Worm (Caenorhabditis elegans) whole organism, L1 larva: Measurements from ENCODE around the gene C14C6.6.

Experiments used
- F16B12.6 ChIP-seq: fragments of 150-350 bp; optimal IDR thresholded peaks from 2 replicates; lab custom pipeline; 2014; ENCODE audit warnings: missing biosample characterization, missing genetic modification characterization
- ama-1 ChIP-seq: fragments of 150-350 bp; optimal IDR thresholded peaks from 2 replicates; lab custom pipeline; 2014
- ceh-82 ChIP-seq, 3 experiments: fragments of 150-350 bp in 1 of 3; sonication (generic microtip) in 2 of 3; optimal IDR thresholded peaks; 2 replicates each; lab custom pipeline; 2014 to 2017; ENCODE audit warnings: missing biosample characterization in 3 of 3, missing genetic modification characterization in 3 of 3
- ceh-88 ChIP-seq: fragments of 200-800 bp; sonication (Bioruptor generic); IDR thresholded peaks from 2 replicates; pipeline ENCODE4 v1.3.6; 2022; ENCODE audit warnings: missing genetic modification characterization, missing compliant biosample characterization
- ceh-90 ChIP-seq: sonication (generic microtip); optimal IDR thresholded peaks from 2 replicates; lab custom pipeline; 2016; ENCODE audit warnings: missing genetic modification characterization, missing compliant biosample characterization
- ces-1 ChIP-seq: fragments of 150-350 bp; optimal IDR thresholded peaks from 2 replicates; lab custom pipeline; 2014; ENCODE audit warnings: missing biosample characterization, missing genetic modification reagents, missing genetic modification characterization
- dsc-1 ChIP-seq: sonication (generic microtip); optimal IDR thresholded peaks from 2 replicates; lab custom pipeline; 2016; ENCODE audit warnings: mild to moderate bottlenecking, missing genetic modification characterization, missing compliant biosample characterization
- efl-1 ChIP-seq, 4 experiments: fragments of 150-350 bp; optimal IDR thresholded peaks in 3 of 4; peaks in 1 of 4; 1 replicate in 1 of 4; 2 replicates in 3 of 4; lab custom pipeline; 2014; ENCODE audit warnings: missing biosample characterization in 2 of 4, missing genetic modification characterization in 2 of 4, missing genetic modification reagents in 2 of 4
- efl-3 ChIP-seq: fragments of 200-800 bp; sonication (Bioruptor generic); optimal IDR thresholded peaks from 2 replicates; lab custom pipeline; 2018; ENCODE audit warnings: mild to moderate bottlenecking, missing genetic modification characterization, missing compliant biosample characterization
- ets-5 ChIP-seq: fragments of 200-800 bp; sonication (Bioruptor generic); IDR thresholded peaks from 2 replicates; pipeline ENCODE4 v1.3.6; 2022; ENCODE audit warnings: missing genetic modification characterization, missing compliant biosample characterization
- fkh-10 ChIP-seq: sonication (generic microtip); optimal IDR thresholded peaks from 2 replicates; lab custom pipeline; 2017; ENCODE audit warnings: missing biosample characterization, missing genetic modification reagents, missing genetic modification characterization
- fkh-4 ChIP-seq: sonication (generic microtip); optimal IDR thresholded peaks from 2 replicates; lab custom pipeline; 2016; ENCODE audit warnings: missing compliant biosample characterization, missing genetic modification characterization, borderline replicate concordance
- grh-1 ChIP-seq: fragments of 200-800 bp; sonication (Bioruptor generic); IDR thresholded peaks from 2 replicates; pipeline ENCODE4 v1.3.6; 2022; ENCODE audit warnings: missing genetic modification reagents, missing genetic modification characterization, missing compliant biosample characterization
- hlh-4 ChIP-seq: sonication (generic microtip); optimal IDR thresholded peaks from 2 replicates; lab custom pipeline; 2016; ENCODE audit warnings: mild to moderate bottlenecking, missing genetic modification characterization, missing compliant biosample characterization
- hpl-2 ChIP-seq: fragments of 150-350 bp; optimal IDR thresholded peaks from 2 replicates; lab custom pipeline; 2014; ENCODE audit warnings: missing biosample characterization, missing genetic modification reagents, missing genetic modification characterization
- irx-1 ChIP-seq: sonication (generic microtip); optimal IDR thresholded peaks from 2 replicates; lab custom pipeline; 2016; ENCODE audit warnings: missing genetic modification characterization, missing compliant biosample characterization
- isw-1 ChIP-seq: fragments of 200-800 bp; sonication (Bioruptor generic); IDR thresholded peaks from 2 replicates; pipeline ENCODE4 v1.3.6; 2022; ENCODE audit warnings: missing genetic modification characterization, missing compliant biosample characterization
- lin-13 ChIP-seq: fragments of 150-350 bp; optimal IDR thresholded peaks from 2 replicates; lab custom pipeline; 2014; ENCODE audit warnings: missing biosample characterization, missing genetic modification reagents, missing genetic modification characterization
- lin-15B ChIP-seq: fragments of 150-350 bp; sonication (generic microtip); optimal IDR thresholded peaks from 3 replicates; lab custom pipeline; 2014; ENCODE audit warnings: missing biosample characterization, missing genetic modification characterization
- lin-39 ChIP-seq: fragments of 150-350 bp; optimal IDR thresholded peaks from 2 replicates; lab custom pipeline; 2014; ENCODE audit warnings: missing biosample characterization, missing genetic modification reagents, missing genetic modification characterization
- lir-3 ChIP-seq: sonication (generic microtip); optimal IDR thresholded peaks from 2 replicates; lab custom pipeline; 2016; ENCODE audit warnings: mild to moderate bottlenecking, missing genetic modification characterization, moderate library complexity, missing compliant biosample characterization; ENCODE audit not compliant: poor library complexity
- lsy-2 ChIP-seq, 2 experiments: fragments of 150-350 bp; optimal IDR thresholded peaks; 2 replicates each; lab custom pipeline; 2014; ENCODE audit warnings: missing biosample characterization in 2 of 2, missing genetic modification characterization in 2 of 2
- mab-9 ChIP-seq: fragments of 200-800 bp; sonication (Bioruptor generic); IDR thresholded peaks from 2 replicates; pipeline ENCODE4 v1.3.6; 2022; ENCODE audit warnings: missing genetic modification reagents, missing genetic modification characterization, missing compliant biosample characterization
- mef-2 ChIP-seq: fragments of 150-350 bp; optimal IDR thresholded peaks from 2 replicates; lab custom pipeline; 2014; ENCODE audit warnings: missing biosample characterization, missing genetic modification characterization
- mep-1 ChIP-seq: fragments of 150-350 bp; optimal IDR thresholded peaks from 2 replicates; lab custom pipeline; 2014; ENCODE audit warnings: missing biosample characterization, missing genetic modification characterization
- nhr-12 ChIP-seq: sonication (generic microtip); optimal IDR thresholded peaks from 2 replicates; lab custom pipeline; 2017; ENCODE audit warnings: missing biosample characterization, missing genetic modification characterization
- nhr-28 ChIP-seq: fragments of 150-350 bp; optimal IDR thresholded peaks from 2 replicates; lab custom pipeline; 2014; ENCODE audit warnings: missing biosample characterization, missing genetic modification characterization
- nhr-71 ChIP-seq: sonication (generic microtip); optimal IDR thresholded peaks from 2 replicates; lab custom pipeline; 2016; ENCODE audit warnings: mild to moderate bottlenecking, missing genetic modification characterization, moderate library complexity, missing compliant biosample characterization
- nhr-85 ChIP-seq: sonication (generic microtip); peaks from one replicate; lab custom pipeline; 2016; ENCODE audit warnings: missing genetic modification characterization, inconsistent platforms, missing compliant biosample characterization
- pag-3 ChIP-seq: sonication (generic microtip); optimal IDR thresholded peaks from 2 replicates; lab custom pipeline; 2017; ENCODE audit warnings: missing genetic modification characterization, mild to moderate bottlenecking, missing compliant biosample characterization, antibody characterized with exemption, borderline replicate concordance; ENCODE audit not compliant: insufficient read depth
- snpc-4 ChIP-seq: fragments of 150-350 bp; optimal IDR thresholded peaks from 2 replicates; lab custom pipeline; 2014; ENCODE audit warnings: missing biosample characterization, missing genetic modification characterization
- tbx-2 ChIP-seq: sonication (generic microtip); optimal IDR thresholded peaks from 2 replicates; lab custom pipeline; 2016; ENCODE audit warnings: missing genetic modification characterization, missing compliant biosample characterization
- unc-98 ChIP-seq: fragments of 200-800 bp; sonication (Bioruptor generic); IDR thresholded peaks from 2 replicates; pipeline ENCODE4 v1.3.6; 2022; ENCODE audit warnings: missing genetic modification characterization, missing compliant biosample characterization
- vab-15 ChIP-seq: sonication (generic microtip); optimal IDR thresholded peaks from 2 replicates; lab custom pipeline; 2017; ENCODE audit warnings: missing genotype, mild to moderate bottlenecking, missing genetic modification characterization, missing compliant biosample characterization

Gene C14C6.6

DNA sequence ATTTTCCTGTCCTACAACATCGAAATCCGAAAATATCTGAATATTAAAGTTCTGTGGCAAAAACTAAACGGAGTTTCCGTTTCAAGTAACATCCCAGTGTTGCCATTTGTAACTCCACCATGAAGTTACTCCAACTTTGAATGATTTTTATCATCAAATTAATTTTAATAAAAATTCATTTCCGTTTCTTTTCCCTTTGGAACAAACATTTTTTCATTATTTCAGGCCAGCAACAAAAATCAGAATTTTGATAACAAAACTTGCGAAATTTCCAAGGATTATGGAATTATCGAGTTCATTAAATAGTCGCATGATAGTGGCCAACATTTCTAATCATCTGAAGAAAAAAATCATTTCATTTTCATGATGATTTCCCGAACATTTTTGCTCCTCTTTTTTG, 15.0 kb upstream of the C14C6.6 start, which contains the start of gene C14C6.2:
Gene C14C6.2 (plus strand): TSS at position 301 of the 400 bp plus-strand sequence.
- TF ChIP-seq nhr-12 (tag; lab: Kevin White, UChicago) (no peak), nhr-28 (tag; lab: Kevin White, UChicago) (no peak), unc-98 (no peak), efl-3 (GFP tag; lab: Kevin White, UChicago) (no peak), lin-39 (tag; lab: Kevin White, UChicago) (no peak), isw-1 (GFP tag; lab: Robert Waterston, UW) (no peak), ets-5 (GFP tag; lab: Robert Waterston, UW) (no peak), irx-1 (no peak), ceh-90 (no peak), fkh-10 (no peak), mef-2 (no peak), ceh-82 (tag; optimal IDR thresholded peaks at IDR 0.05; lab: Kevin White, UChicago) (no peak), ceh-88 (GFP tag; lab: Robert Waterston, UW) (no peak), lin-13 (GFP tag; lab: Kevin White, UChicago) (no peak), nhr-85 (tag; lab: Kevin White, UChicago) (no peak), snpc-4 (no peak), hpl-2 (no peak), F16B12.6 (tag; lab: Kevin White, UChicago) (no peak), nhr-71 (tag; lab: Kevin White, UChicago) (no peak)

ce11 chrV:559940-560339, 12.1 kb upstream of the C14C6.6 start, which contains the start of gene srx-7:
Gene srx-7 (plus strand): TSS chrV:560195.
- TF ChIP-seq fkh-4 (tag; lab: Kevin White, UChicago) (no peak), efl-3 (GFP tag; lab: Kevin White, UChicago) (no peak), tbx-2 (no peak), ces-1 (GFP tag; lab: Kevin White, UChicago) (no peak), dsc-1 (tag; lab: Kevin White, UChicago) (no peak)

DNA sequence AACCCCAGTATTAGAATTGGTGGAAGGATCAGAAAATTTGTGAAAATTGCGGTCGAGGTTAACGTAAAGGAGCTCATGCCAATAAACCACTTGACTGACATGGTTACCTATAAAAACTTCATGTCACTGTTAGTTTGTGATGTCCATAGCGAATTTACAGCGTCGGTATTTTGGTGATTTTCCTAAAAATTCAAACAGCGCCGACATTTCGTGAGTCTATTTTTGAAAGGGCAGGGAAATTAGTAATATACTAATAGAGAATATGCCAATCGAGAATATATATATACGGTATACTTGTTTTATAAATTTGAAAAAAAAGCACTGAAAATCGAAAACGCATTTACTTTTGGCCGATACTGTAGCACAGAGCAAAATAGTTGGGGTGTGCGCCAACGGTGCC, 8.2 kb upstream of the C14C6.6 start, which contains the start of gene srx-8:
Gene srx-8 (minus strand): TSS at position 101 of the 400 bp plus-strand sequence.
- TF ChIP-seq lsy-2 (tag; optimal IDR thresholded peaks at IDR 0.05; lab: Kevin White, UChicago) (no peak), hlh-4 (tag; lab: Kevin White, UChicago) (no peak), fkh-4 (tag; lab: Kevin White, UChicago) (no peak), pag-3 (tag; lab: Kevin White, UChicago) (no peak), mab-9 (GFP tag; lab: Robert Waterston, UW) (no peak), fkh-10 (no peak), efl-1 (optimal IDR thresholded peaks at IDR 0.05; lab: Kevin White, UChicago) (no peak), efl-1 (GFP tag; optimal IDR thresholded peaks at IDR 0.05 in 1 of 2; lab: Kevin White, UChicago) (peak in 1 of 2 experiments; percentile 56)

DNA sequence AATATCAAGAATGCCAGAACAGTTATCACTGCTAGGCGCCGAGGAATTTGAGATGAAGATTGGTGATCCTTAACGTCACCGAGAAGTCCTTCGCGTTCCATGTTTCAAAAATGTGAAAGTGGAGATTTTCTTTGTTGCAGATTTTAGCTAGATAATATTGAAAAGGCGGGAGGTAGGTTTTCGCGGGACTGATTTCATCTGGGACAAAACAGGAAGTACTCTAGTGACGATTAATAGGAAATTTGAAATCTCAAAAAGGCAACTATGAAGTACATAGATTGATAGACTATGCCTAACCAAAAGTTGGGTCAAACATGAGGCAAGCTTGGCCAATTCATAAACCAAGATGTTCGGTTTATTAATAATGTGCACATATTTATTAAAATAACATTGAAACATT, 5.2 kb upstream of the C14C6.6 start, which contains the start of gene C14C6.8:
Gene C14C6.8 (minus strand): TSS at position 101 of the 400 bp plus-strand sequence.
- TF ChIP-seq ets-5 (GFP tag; lab: Robert Waterston, UW) (no peak), mep-1 (tag; lab: Kevin White, UChicago) (no peak), ceh-88 (GFP tag; lab: Robert Waterston, UW) (no peak), nhr-71 (tag; lab: Kevin White, UChicago) (no peak)
- TF ChIP-seq, all 84 proteins: peak for 0

- TF ChIP-seq vab-15 (tag; lab: Kevin White, UChicago) (no peak), lin-13 (GFP tag; lab: Kevin White, UChicago) (no peak), pag-3 (tag; lab: Kevin White, UChicago) (no peak), lir-3 (tag; lab: Kevin White, UChicago) (no peak), grh-1 (GFP tag; lab: Robert Waterston, UW) (no peak), nhr-12 (tag; lab: Kevin White, UChicago) (no peak), ama-1 (lab: Kevin White, UChicago) (no peak), lin-15B (tag; lab: Kevin White, UChicago) (no peak), nhr-71 (tag; lab: Kevin White, UChicago) (no peak), ceh-90 (no peak)
- TF ChIP-seq, all 84 proteins: peak for 0
Measured at ce11 chrV:552406-552805, 4.5 kb upstream of the C14C6.6 start.
